Fruit fly (Drosophila melanogaster): ENCODE measurements around the gene Cpr65Ax2.

Gene Cpr65Ax2

dm6 chr3L:6139924-6140574 lies 10.6 kb downstream of the Cpr65Ax2 start, which contains the start of gene Cpr65Av (continued):
- TF ChIP-seq nerfin-2 (GFP tag; IDR thresholded peaks at IDR 0.05; ENCODE audit: partially characterized antibody) (no peak), bcd (GFP tag; optimal IDR thresholded peaks at IDR 0.05) (no peak), cg (GFP tag; optimal IDR thresholded peaks at IDR 0.05) (no peak), da (GFP tag; optimal IDR thresholded peaks at IDR 0.05) (no peak), vvl (GFP tag; IDR thresholded peaks at IDR 0.05) (no peak), pzg (GFP tag; optimal IDR thresholded peaks at IDR 0.05) (no peak), fd96Cb (tag; optimal IDR thresholded peaks at IDR 0.05) (no peak), Dfd (GFP tag; optimal IDR thresholded peaks at IDR 0.05) (no peak), CG8924 (tag; optimal IDR thresholded peaks at IDR 0.05) (no peak), gem (tag; optimal IDR thresholded peaks at IDR 0.05) (peak; percentile 32), CG6272 (GFP tag; IDR thresholded peaks at IDR 0.05) (no peak), bowl (GFP tag; IDR thresholded peaks at IDR 0.05) (no peak), dan (GFP tag; IDR thresholded peaks at IDR 0.05) (no peak), CG12219 (GFP tag; optimal IDR thresholded peaks at IDR 0.05) (peak; percentile 23), sens (GFP tag) (peak; percentile 83), lbe (GFP tag; optimal IDR thresholded peaks at IDR 0.05) (no peak), CG17568 (GFP tag; optimal IDR thresholded peaks at IDR 0.05) (no peak), Hmx (GFP tag; optimal IDR thresholded peaks at IDR 0.05) (no peak), slbo (GFP tag; IDR thresholded peaks at IDR 0.05) (no peak), Blimp-1 (GFP tag; optimal IDR thresholded peaks at IDR 0.05) (peak; percentile 13), nau (GFP tag; optimal IDR thresholded peaks at IDR 0.05) (peak; percentile 3), CG10462 (GFP tag; optimal IDR thresholded peaks at IDR 0.05) (no peak), CG12104 (GFP tag; optimal IDR thresholded peaks at IDR 0.05) (peak; percentile 14), CG7786 (GFP tag; optimal IDR thresholded peaks at IDR 0.05) (no peak), Chrac-16 (GFP tag; optimal IDR thresholded peaks at IDR 0.05) (no peak), wek (GFP tag; optimal IDR thresholded peaks at IDR 0.05) (peak; percentile 50), scrt (GFP tag; optimal IDR thresholded peaks at IDR 0.05) (no peak), seq (GFP tag; IDR thresholded peaks at IDR 0.05) (no peak), Gug (GFP tag; IDR thresholded peaks at IDR 0.05) (no peak), so (GFP tag; IDR thresholded peaks at IDR 0.05) (no peak), Doc3 (GFP tag; IDR thresholded peaks at IDR 0.05; ENCODE audit: partially characterized antibody) (no peak), croc (GFP tag; conservative IDR thresholded peaks at IDR 0.05) (no peak), dati (GFP tag; IDR thresholded peaks at IDR 0.05) (no peak), gcm2 (GFP tag; optimal IDR thresholded peaks at IDR 0.05) (no peak), Med (GFP tag) (peak; percentile 52), shn (GFP tag; optimal IDR thresholded peaks at IDR 0.05) (no peak), CG1832 (GFP tag; optimal IDR thresholded peaks at IDR 0.05) (no peak), CG1602 (GFP tag; optimal IDR thresholded peaks at IDR 0.05) (no peak), Rx (GFP tag; IDR thresholded peaks at IDR 0.05) (no peak), CG9437 (GFP tag; optimal IDR thresholded peaks at IDR 0.05) (no peak), CG4707 (GFP tag; optimal IDR thresholded peaks at IDR 0.05) (peak; percentile 28), z (GFP tag; IDR thresholded peaks at IDR 0.05) (no peak), CG2116 (GFP tag; optimal IDR thresholded peaks at IDR 0.05) (no peak), CG15479 (GFP tag; optimal IDR thresholded peaks at IDR 0.05) (no peak), Dp (GFP tag; optimal IDR thresholded peaks at IDR 0.05) (no peak), CG15601 (tag; optimal IDR thresholded peaks at IDR 0.05) (no peak), caup (GFP tag; optimal IDR thresholded peaks at IDR 0.05; ENCODE audit: severe bottlenecking) (no peak), CG6654 (GFP tag; optimal IDR thresholded peaks at IDR 0.05) (no peak), Camta (GFP tag; optimal IDR thresholded peaks at IDR 0.05) (no peak), Lhr (GFP tag; optimal IDR thresholded peaks at IDR 0.05) (no peak), salm (tag; optimal IDR thresholded peaks at IDR 0.05) (no peak)
